Worm (Caenorhabditis elegans): ENCODE results near the gene kin-15.

DNA sequence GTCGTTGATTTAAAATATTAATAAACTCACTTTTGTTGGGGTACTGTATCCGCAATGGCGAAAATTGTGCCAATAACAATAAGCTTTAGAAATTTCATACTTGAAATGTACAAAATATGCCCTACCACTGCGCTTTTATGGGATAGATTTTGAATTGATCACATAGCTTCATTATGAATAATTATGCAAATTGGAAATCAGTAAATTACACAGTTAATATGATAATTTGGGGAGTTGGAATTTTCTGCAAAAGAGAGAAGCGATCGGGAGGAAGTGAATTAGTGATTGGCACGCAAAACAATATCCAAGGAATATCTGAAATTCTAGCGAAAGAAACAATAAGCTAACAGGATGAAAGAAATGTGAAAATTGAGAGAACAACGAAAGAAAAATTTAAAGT lies 7.4 kb downstream of the kin-15 start, which contains the start of gene M176.10:
- TF ChIP-seq snpc-4 (tag; optimal IDR thresholded peaks at IDR 0.05) (no peak), lin-39 (tag; optimal IDR thresholded peaks at IDR 0.05) (no peak), nhr-12 (tag; optimal IDR thresholded peaks at IDR 0.05) (no peak), ces-1 (GFP tag; optimal IDR thresholded peaks at IDR 0.05) (no peak), lin-13 (GFP tag; optimal IDR thresholded peaks at IDR 0.05) (no peak), egl-27 (tag; optimal IDR thresholded peaks at IDR 0.05) (no peak), ztf-11 (tag; optimal IDR thresholded peaks at IDR 0.05) (no peak), nhr-47 (tag; optimal IDR thresholded peaks at IDR 0.05) (no peak), nhr-28 (tag; optimal IDR thresholded peaks at IDR 0.05) (no peak), elt-3 (tag; optimal IDR thresholded peaks at IDR 0.05) (no peak), mab-9 (GFP tag; IDR thresholded peaks at IDR 0.05) (no peak), zip-4 (GFP tag; optimal IDR thresholded peaks at IDR 0.05) (no peak), fos-1 (tag; optimal IDR thresholded peaks at IDR 0.05) (no peak), lsy-2 (tag; optimal IDR thresholded peaks at IDR 0.05) (no peak)

Measured in whole organism, L1 larva.